Fruit fly (Drosophila melanogaster) whole organism, embryonic: ENCODE data around the gene ss.

Source experiments
- CG10321 ChIP-seq: fragments of 200-800 bp; sonication (Bioruptor generic); IDR thresholded peaks from 2 replicates; pipeline ENCODE4 v1.3.6; 2022; ENCODE audit warnings: missing biosample characterization, missing genetic modification characterization
- CG10366 ChIP-seq: fragments of 200-800 bp; sonication (Bioruptor generic); IDR thresholded peaks from 2 replicates; pipeline ENCODE4 v1.3.6; 2022; ENCODE audit warnings: missing biosample characterization, missing genetic modification characterization
- CG12219 ChIP-seq: fragments of 200-800 bp; sonication (Bioruptor generic); optimal IDR thresholded peaks from 3 replicates; lab custom pipeline; 2018; ENCODE audit warnings: missing biosample characterization, mild to moderate bottlenecking, missing genetic modification characterization
- CG12942 ChIP-seq: fragments of 200-800 bp; sonication (Bioruptor generic); optimal IDR thresholded peaks from 3 replicates; lab custom pipeline; 2016; ENCODE audit warnings: missing biosample characterization, missing genetic modification characterization
- CG15696 ChIP-seq: fragments of 200-800 bp; sonication (Bioruptor generic); optimal IDR thresholded peaks from 2 replicates; lab custom pipeline; 2019; ENCODE audit warnings: missing biosample characterization, mild to moderate bottlenecking, missing genetic modification characterization, moderate library complexity
- CG17568 ChIP-seq: fragments of 200-800 bp; sonication (Bioruptor generic); optimal IDR thresholded peaks from 2 replicates; lab custom pipeline; 2018; ENCODE audit warnings: missing biosample characterization, mild to moderate bottlenecking, missing genetic modification characterization, moderate library complexity
- CG17612 ChIP-seq: fragments of 200-800 bp; sonication (Bioruptor generic); IDR thresholded peaks from 2 replicates; pipeline ENCODE4 v1.3.6; 2022; ENCODE audit warnings: missing biosample characterization, missing genetic modification characterization
- CG1792 ChIP-seq: fragments of 200-800 bp; sonication (Bioruptor generic); optimal IDR thresholded peaks from 2 replicates; lab custom pipeline; 2016; ENCODE audit warnings: missing biosample characterization, missing genetic modification characterization
- CG18476 ChIP-seq: fragments of 200-800 bp; sonication (Bioruptor generic); optimal IDR thresholded peaks from 2 replicates; lab custom pipeline; 2016; ENCODE audit warnings: missing biosample characterization, mild to moderate bottlenecking, missing genetic modification characterization
- CG18619 ChIP-seq: fragments of 200-800 bp; sonication (Bioruptor generic); optimal IDR thresholded peaks from 3 replicates; lab custom pipeline; 2017; ENCODE audit warnings: missing biosample characterization, mild to moderate bottlenecking, missing genetic modification characterization
- CG2199 ChIP-seq: fragments of 200-800 bp; sonication (Bioruptor generic); IDR thresholded peaks from 3 replicates; pipeline ENCODE4 v1.3.6; 2022; ENCODE audit warnings: missing biosample characterization, missing genetic modification characterization
- CG2712 ChIP-seq: fragments of 200-800 bp; optimal IDR thresholded peaks from 3 replicates; lab custom pipeline; 2019; ENCODE audit warnings: missing biosample characterization, mild to moderate bottlenecking, missing genetic modification characterization, moderate library complexity
- CG30020 ChIP-seq: fragments of 200-800 bp; optimal IDR thresholded peaks from 2 replicates; lab custom pipeline; 2019; ENCODE audit warnings: missing biosample characterization, mild to moderate bottlenecking, missing genetic modification characterization, moderate library complexity
- CG31365 ChIP-seq: fragments of 200-800 bp; sonication (Bioruptor generic); optimal IDR thresholded peaks from 2 replicates; lab custom pipeline; 2018; ENCODE audit warnings: missing biosample characterization, mild to moderate bottlenecking, missing genetic modification characterization
- CG3163 ChIP-seq: fragments of 200-800 bp; sonication (Bioruptor generic); optimal IDR thresholded peaks from 3 replicates; lab custom pipeline; 2016; ENCODE audit warnings: missing biosample characterization, missing genetic modification characterization
- CG4360 ChIP-seq: fragments of 200-800 bp; sonication (Bioruptor generic); IDR thresholded peaks from 2 replicates; pipeline ENCODE4 v1.3.6; 2022; ENCODE audit warnings: missing biosample characterization, missing genetic modification characterization
- CG6689 ChIP-seq: fragments of 200-800 bp; sonication (Bioruptor generic); IDR thresholded peaks from 2 replicates; pipeline ENCODE4 v1.3.6; 2022; ENCODE audit warnings: missing biosample characterization, missing genetic modification characterization
- CG6765 ChIP-seq: fragments of 200-800 bp; sonication (Bioruptor generic); optimal IDR thresholded peaks from 3 replicates; lab custom pipeline; 2017; ENCODE audit warnings: missing biosample characterization, mild to moderate bottlenecking, missing genetic modification characterization
- CG7786 ChIP-seq: fragments of 200-800 bp; sonication (Bioruptor generic); optimal IDR thresholded peaks from 2 replicates; lab custom pipeline; 2016; ENCODE audit warnings: missing biosample characterization, missing genetic modification characterization
- CG8290 ChIP-seq, 3 experiments: fragments of 200-800 bp; sonication (Bioruptor generic); optimal IDR thresholded peaks; 2 replicates each; lab custom pipeline; 2016 to 2019; ENCODE audit warnings: missing biosample characterization in 3 of 3, missing genetic modification characterization in 3 of 3, mild to moderate bottlenecking in 2 of 3, moderate library complexity in 1 of 3
- CG8359 ChIP-seq: fragments of 200-800 bp; sonication (Bioruptor generic); optimal IDR thresholded peaks from 2 replicates; lab custom pipeline; 2017; ENCODE audit warnings: missing biosample characterization, mild to moderate bottlenecking, missing genetic modification characterization, borderline replicate concordance
- CG9609 ChIP-seq: fragments of 200-800 bp; sonication (Bioruptor generic); optimal IDR thresholded peaks from 3 replicates; lab custom pipeline; 2016; ENCODE audit warnings: missing biosample characterization, missing genetic modification characterization
- CG9727 ChIP-seq: fragments of 200-800 bp; sonication (Bioruptor generic); optimal IDR thresholded peaks from 3 replicates; lab custom pipeline; 2017; ENCODE audit warnings: missing biosample characterization, mild to moderate bottlenecking, missing genetic modification characterization
- CG9932 ChIP-seq: fragments of 200-800 bp; sonication (Bioruptor generic); IDR thresholded peaks from 2 replicates; pipeline ENCODE4 v1.3.6; 2022; ENCODE audit warnings: missing biosample characterization, missing genetic modification characterization
- CrebB ChIP-seq: fragments of 200-800 bp; sonication (Bioruptor generic); optimal IDR thresholded peaks from 3 replicates; lab custom pipeline; 2018; ENCODE audit warnings: missing biosample characterization, mild to moderate bottlenecking, missing genetic modification characterization
- Deaf1 ChIP-seq: fragments of 200-800 bp; optimal IDR thresholded peaks from 3 replicates; lab custom pipeline; 2019; ENCODE audit warnings: missing biosample characterization, mild to moderate bottlenecking, missing genetic modification characterization, moderate library complexity
- Dek ChIP-seq: fragments of 200-800 bp; sonication (Bioruptor generic); optimal IDR thresholded peaks from 3 replicates; lab custom pipeline; 2019; ENCODE audit warnings: missing biosample characterization, mild to moderate bottlenecking, missing genetic modification characterization, moderate library complexity
- Dp ChIP-seq: fragments of 200-800 bp; sonication (Bioruptor generic); optimal IDR thresholded peaks from 2 replicates; lab custom pipeline; 2018; ENCODE audit warnings: missing biosample characterization, mild to moderate bottlenecking, missing genetic modification characterization, moderate library complexity
- Ets65A ChIP-seq: fragments of 200-800 bp; sonication (Bioruptor generic); peaks from one replicate; lab custom pipeline; 2016; ENCODE audit warnings: missing biosample characterization, missing genetic modification characterization
- Mad ChIP-seq: fragments of 200-800 bp; sonication (Bioruptor generic); optimal IDR thresholded peaks from 2 replicates; lab custom pipeline; 2016; ENCODE audit warnings: missing biosample characterization, missing genetic modification characterization
- Sox102F ChIP-seq: fragments of 200-800 bp; sonication (Bioruptor generic); optimal IDR thresholded peaks from 2 replicates; lab custom pipeline; 2018; ENCODE audit warnings: missing biosample characterization, mild to moderate bottlenecking, missing genetic modification characterization, moderate library complexity
- Tbp ChIP-seq: fragments of >200 bp; optimal IDR thresholded peaks from 2 replicates; lab custom pipeline; 2018; ENCODE audit warnings: missing biosample characterization, missing genetic modification characterization
- ato ChIP-seq: fragments of 200-800 bp; sonication (Bioruptor generic); IDR thresholded peaks from 2 replicates; pipeline ENCODE4 v1.3.6; 2022; ENCODE audit warnings: missing biosample characterization, missing genetic modification characterization; ENCODE audit not compliant: partially characterized antibody
- br ChIP-seq: fragments of >200 bp; optimal IDR thresholded peaks from 2 replicates; lab custom pipeline; 2017
- caup ChIP-seq: fragments of 200-800 bp; sonication (Bioruptor generic); optimal IDR thresholded peaks from 3 replicates; lab custom pipeline; 2017; ENCODE audit warnings: missing biosample characterization, mild to moderate bottlenecking, missing genetic modification characterization, moderate library complexity; ENCODE audit not compliant: severe bottlenecking
- corto ChIP-seq: fragments of 200-800 bp; sonication (Bioruptor generic); optimal IDR thresholded peaks from 2 replicates; lab custom pipeline; 2016; ENCODE audit warnings: missing biosample characterization, mild to moderate bottlenecking, missing genetic modification characterization, moderate library complexity
- croc ChIP-seq: fragments of 200-800 bp; sonication (Bioruptor generic); conservative IDR thresholded peaks from 3 replicates; pipeline ENCODE4 v1.3.6; 2022; ENCODE audit warnings: missing biosample characterization, missing genetic modification characterization
- da ChIP-seq: fragments of 200-800 bp; sonication (Bioruptor generic); optimal IDR thresholded peaks from 2 replicates; lab custom pipeline; 2016; ENCODE audit warnings: missing biosample characterization, missing genetic modification characterization
- fd64A ChIP-seq: fragments of 200-800 bp; sonication (Bioruptor generic); optimal IDR thresholded peaks from 3 replicates; lab custom pipeline; 2018; ENCODE audit warnings: missing biosample characterization, mild to moderate bottlenecking, missing genetic modification characterization
- gcm ChIP-seq: fragments of 200-800 bp; sonication (Bioruptor generic); optimal IDR thresholded peaks from 2 replicates; lab custom pipeline; 2019; ENCODE audit warnings: missing biosample characterization, mild to moderate bottlenecking, missing genetic modification characterization, moderate library complexity
- gcm2 ChIP-seq: fragments of 200-800 bp; sonication (Bioruptor generic); optimal IDR thresholded peaks from 2 replicates; lab custom pipeline; 2016; ENCODE audit warnings: missing biosample characterization, missing genetic modification characterization
- lmd ChIP-seq: fragments of 200-800 bp; sonication (Bioruptor generic); IDR thresholded peaks from 2 replicates; pipeline ENCODE4 v1.3.6; 2022; ENCODE audit warnings: missing biosample characterization, missing genetic modification characterization
- nerfin-1 ChIP-seq: fragments of 200-800 bp; sonication (Bioruptor generic); optimal IDR thresholded peaks from 3 replicates; lab custom pipeline; 2019; ENCODE audit warnings: missing biosample characterization, mild to moderate bottlenecking, missing genetic modification characterization, moderate library complexity
- nmo ChIP-seq: fragments of 200-800 bp; sonication (Bioruptor generic); optimal IDR thresholded peaks from 2 replicates; lab custom pipeline; 2018; ENCODE audit warnings: missing biosample characterization, mild to moderate bottlenecking, missing genetic modification characterization, moderate library complexity
- otp ChIP-seq: fragments of 200-800 bp; sonication (Bioruptor generic); IDR thresholded peaks from 3 replicates; pipeline ENCODE4, ENCODE4 v1.3.6; 2022; ENCODE audit warnings: missing biosample characterization, missing genetic modification characterization
- slp2 ChIP-seq: fragments of 200-800 bp; sonication (Bioruptor generic); optimal IDR thresholded peaks from 2 replicates; lab custom pipeline; 2016; ENCODE audit warnings: missing biosample characterization, missing genetic modification characterization
- tna ChIP-seq: fragments of 200-800 bp; sonication (Bioruptor generic); IDR thresholded peaks from 2 replicates; pipeline ENCODE4 v1.3.6; 2022; ENCODE audit warnings: missing biosample characterization, missing genetic modification characterization; ENCODE audit not compliant: partially characterized antibody
- toy ChIP-seq: fragments of 200-800 bp; sonication (Bioruptor generic); IDR thresholded peaks from 2 replicates; pipeline ENCODE4 v1.3.6; 2022; ENCODE audit warnings: missing biosample characterization, missing genetic modification characterization
- ttk ChIP-seq: fragments of 200-800 bp; sonication (Bioruptor generic); IDR thresholded peaks from 2 replicates; pipeline ENCODE4 v2.1.2; 2022; ENCODE audit warnings: missing biosample characterization, missing genetic modification characterization
- wdn ChIP-seq: fragments of 200-800 bp; sonication (Bioruptor generic); IDR thresholded peaks from 2 replicates; pipeline ENCODE4 v1.3.6; 2022; ENCODE audit warnings: missing biosample characterization, missing genetic modification characterization
- zfh2 ChIP-seq: fragments of 200-800 bp; sonication (Bioruptor generic); optimal IDR thresholded peaks from 2 replicates; lab custom pipeline; 2016; ENCODE audit warnings: missing biosample characterization, missing genetic modification characterization

Gene ss

dm6 chr3R:16442937-16443336 lies 39.4 kb upstream of the ss start, which contains the start of the genes Ttc1 and CG14882 (continued):
- peak; percentile 93 for TF ChIP-seq CG6689 (GFP tag; lab: Robert Waterston, UW)
- peak; percentile 82 for TF ChIP-seq CG8290 (GFP tag; optimal IDR thresholded peaks at IDR 0.05; lab: Kevin White, UChicago)
- peak in 1 of 2 experiments; percentile 78 for TF ChIP-seq CG8290 (tag; optimal IDR thresholded peaks at IDR 0.05; lab: Kevin White, UChicago)
- TF ChIP-seq slp2 (GFP tag; lab: Kevin White, UChicago): peak; percentile 48
- TF ChIP-seq lmd (GFP tag; lab: Robert Waterston, UW): peak; percentile 80
- TF ChIP-seq CG9609 (GFP tag; lab: Kevin White, UChicago): peak; percentile 80
- no peak for TF ChIP-seq CG17612 (GFP tag; lab: Robert Waterston, UW)
- peak; percentile 45 for TF ChIP-seq CG1792 (GFP tag; lab: Kevin White, UChicago)
- TF ChIP-seq zfh2: peak; percentile 88
- no peak for TF ChIP-seq corto (GFP tag; lab: Kevin White, UChicago)
- TF ChIP-seq CG15696 (tag; lab: Kevin White, UChicago): peak; percentile 48
- peak; percentile 45; the same call in 1 of the 2 replicates for TF ChIP-seq CG4360
- TF ChIP-seq ato (GFP tag; lab: Robert Waterston, UW): no peak; the same call in 1 of the 2 replicates
- peak; percentile 35 for TF ChIP-seq CG12219 (GFP tag; lab: Kevin White, UChicago)
- peak; percentile 72 for TF ChIP-seq CG18619 (GFP tag; lab: Kevin White, UChicago)
- peak; percentile 39 for TF ChIP-seq CG18476 (GFP tag; lab: Kevin White, UChicago)
- peak; percentile 85 for TF ChIP-seq CG7786 (GFP tag; lab: Kevin White, UChicago)
- no peak for TF ChIP-seq fd64A (GFP tag; lab: Kevin White, UChicago)
- peak; percentile 73 for TF ChIP-seq Dek (tag; lab: Kevin White, UChicago)
- peak; percentile 91 for TF ChIP-seq otp (GFP tag; lab: Robert Waterston, UW)
- peak; percentile 86 for TF ChIP-seq Mad (GFP tag; lab: Kevin White, UChicago)
- peak; percentile 76 for TF ChIP-seq gcm (GFP tag; lab: Kevin White, UChicago)
- TF ChIP-seq CG10321 (GFP tag; lab: Robert Waterston, UW): peak; percentile 73
- TF ChIP-seq Tbp: no peak
- TF ChIP-seq CG2712 (tag; lab: Kevin White, UChicago): peak; percentile 80
- peak; percentile 81 for TF ChIP-seq nmo
- no peak for TF ChIP-seq CG31365
- peak; percentile 44 for TF ChIP-seq CrebB (tag; lab: Kevin White, UChicago)
- peak; percentile 66 for TF ChIP-seq croc (GFP tag; lab: Robert Waterston, UW)
- TF ChIP-seq ttk (GFP tag; lab: Robert Waterston, UW): peak; percentile 90
- TF ChIP-seq caup (GFP tag; lab: Kevin White, UChicago): peak; percentile 83
- no peak for TF ChIP-seq CG8359 (GFP tag; lab: Kevin White, UChicago)
- peak; percentile 48 for TF ChIP-seq da (GFP tag; lab: Kevin White, UChicago)
- TF ChIP-seq Ets65A (GFP tag; lab: Kevin White, UChicago): peak; percentile 94
- TF ChIP-seq gcm2 (GFP tag; lab: Kevin White, UChicago): peak; percentile 42
- peak; percentile 52 for TF ChIP-seq CG30020 (tag; lab: Kevin White, UChicago)
- peak; percentile 93 for TF ChIP-seq CG10366 (GFP tag; lab: Robert Waterston, UW)
- TF ChIP-seq CG9727 (GFP tag; lab: Kevin White, UChicago): peak; percentile 75
- TF ChIP-seq CG9932 (GFP tag; lab: Robert Waterston, UW): peak; percentile 94
- TF ChIP-seq toy (GFP tag; lab: Robert Waterston, UW): 0 out of 2 replicates have a peak, but pooled peaks have one; percentile 34
- TF ChIP-seq CG2199 (GFP tag; lab: Robert Waterston, UW): peak; percentile 74; the same call in 1 of the 3 replicates
- TF ChIP-seq Deaf1: no peak
- peak; percentile 45; the same call in 1 of the 2 replicates for TF ChIP-seq tna
- TF ChIP-seq nerfin-1 (tag; lab: Kevin White, UChicago): peak; percentile 58
- TF ChIP-seq CG17568 (GFP tag; lab: Kevin White, UChicago): no peak
- peak; percentile 81 for TF ChIP-seq CG12942 (GFP tag; lab: Kevin White, UChicago)
- peak; percentile 64 for TF ChIP-seq CG3163
- TF ChIP-seq Sox102F (GFP tag; lab: Kevin White, UChicago): no peak
- TF ChIP-seq wdn: peak; percentile 84
- no peak for TF ChIP-seq br (lab: Kevin White, UChicago)
- TF ChIP-seq Dp: peak; percentile 44
- peak; percentile 58 for TF ChIP-seq CG6765 (GFP tag; lab: Kevin White, UChicago)
